Worm (Caenorhabditis elegans) whole organism, midembryonic: ENCODE measurements around the gene penr-1.

Experiments used
- T22C8.4 ChIP-seq: fragments of 200-800 bp; sonication (Bioruptor generic); IDR thresholded peaks from 2 replicates; pipeline ENCODE4 v1.3.6; 2022; ENCODE audit warnings: missing genetic modification characterization, missing compliant biosample characterization
- cog-1 ChIP-seq: sonication (generic microtip); optimal IDR thresholded peaks from 2 replicates; lab custom pipeline; 2016; ENCODE audit warnings: missing genetic modification characterization, missing compliant biosample characterization
- flt-1 ChIP-seq: fragments of 200-800 bp; sonication (Bioruptor generic); IDR thresholded peaks from 2 replicates; pipeline ENCODE4 v1.3.6; 2022; ENCODE audit warnings: missing genetic modification characterization, missing compliant biosample characterization
- klf-2 ChIP-seq: fragments of 200-800 bp; sonication (Bioruptor generic); conservative IDR thresholded peaks from 2 replicates; pipeline ENCODE4 v1.3.6; 2022; ENCODE audit warnings: missing genetic modification reagents, missing genetic modification characterization, missing compliant biosample characterization
- med-1 ChIP-seq: sonication (generic microtip); optimal IDR thresholded peaks from 2 replicates; lab custom pipeline; 2017; ENCODE audit warnings: missing genetic modification characterization, mild to moderate bottlenecking, missing compliant biosample characterization, antibody characterized with exemption, missing genetic modification reagents; ENCODE audit not compliant: insufficient read depth
- ref-1 ChIP-seq: fragments of 200-800 bp; sonication (Bioruptor generic); conservative IDR thresholded peaks from 2 replicates; pipeline ENCODE4 v1.3.6; 2022; ENCODE audit warnings: missing genetic modification reagents, missing genetic modification characterization, missing compliant biosample characterization
- tab-1 ChIP-seq: fragments of 200-800 bp; sonication (Bioruptor generic); IDR thresholded peaks from 2 replicates; pipeline ENCODE4 v1.3.6; 2022; ENCODE audit warnings: missing genetic modification characterization, missing compliant biosample characterization
- ztf-23 ChIP-seq: fragments of 200-800 bp; sonication (Bioruptor generic); IDR thresholded peaks from 2 replicates; pipeline ENCODE4 v1.3.6; 2022; ENCODE audit warnings: missing genetic modification reagents, missing genetic modification characterization, missing compliant biosample characterization
- ztf-29 ChIP-seq: fragments of 200-800 bp; sonication (Bioruptor generic); IDR thresholded peaks from 2 replicates; pipeline ENCODE4 v1.3.6; 2022; ENCODE audit warnings: missing genetic modification reagents, missing genetic modification characterization, missing compliant biosample characterization

Gene penr-1

DNA sequence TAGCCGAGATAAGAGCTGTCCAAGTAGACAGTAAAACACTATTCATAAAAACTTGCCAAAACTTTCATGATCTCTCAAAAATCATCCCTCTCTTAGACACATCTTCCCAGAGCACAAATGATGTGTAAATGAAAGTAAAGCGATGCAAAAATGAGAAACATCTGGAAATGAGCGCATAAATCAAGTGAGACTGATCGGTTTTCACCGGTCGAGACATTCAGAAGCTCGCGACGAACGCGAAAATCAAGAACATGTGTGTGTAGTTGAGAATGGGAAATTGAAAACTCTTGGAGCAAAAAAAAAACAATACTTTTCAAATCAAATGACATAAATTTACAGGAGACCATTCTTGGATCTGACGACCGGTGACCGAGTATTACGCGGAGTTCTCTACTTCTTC, 35.1 kb downstream of the penr-1 start:
- TF ChIP-seq T22C8.4 (GFP tag; lab: Robert Waterston, UW), result no peak
- TF ChIP-seq klf-2 (GFP tag; lab: Robert Waterston, UW), result no peak
- no peak for TF ChIP-seq ztf-29
- no peak for TF ChIP-seq tab-1 (GFP tag; lab: Robert Waterston, UW)
- no peak for TF ChIP-seq med-1 (GFP tag; lab: Kevin White, UChicago)
- TF ChIP-seq cog-1 (tag; lab: Kevin White, UChicago), result no peak

DNA sequence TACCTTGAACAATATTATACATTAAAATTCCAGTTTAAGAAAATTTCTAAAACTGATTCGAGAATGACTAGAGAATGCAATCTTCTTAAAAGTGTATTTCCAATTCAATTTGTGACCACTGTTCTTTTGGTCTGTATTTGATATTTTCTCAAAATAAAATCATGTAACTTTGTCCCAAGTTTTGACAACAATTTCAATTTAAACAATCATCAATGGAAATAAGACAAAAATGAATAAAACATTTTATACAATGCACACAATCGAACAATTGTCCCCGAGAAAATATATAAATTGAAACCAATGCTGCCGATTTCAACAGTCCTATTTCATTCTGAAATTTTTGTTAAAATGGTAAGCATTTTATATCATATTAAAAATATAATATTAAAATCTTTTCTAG, 42.4 kb downstream of the penr-1 start, which contains the start of gene C10G8.4:
Gene C10G8.4 (plus strand): TSS at position 301 of the 400 bp plus-strand sequence.
- TF ChIP-seq flt-1 (GFP tag; lab: Robert Waterston, UW) (no peak), cog-1 (tag; lab: Kevin White, UChicago) (no peak), tab-1 (GFP tag; lab: Robert Waterston, UW) (no peak), klf-2 (GFP tag; lab: Robert Waterston, UW) (no peak), med-1 (GFP tag; lab: Kevin White, UChicago) (no peak), T22C8.4 (GFP tag; lab: Robert Waterston, UW) (no peak), ztf-29 (no peak), ztf-23 (no peak), ref-1 (GFP tag; lab: Robert Waterston, UW) (no peak)

DNA sequence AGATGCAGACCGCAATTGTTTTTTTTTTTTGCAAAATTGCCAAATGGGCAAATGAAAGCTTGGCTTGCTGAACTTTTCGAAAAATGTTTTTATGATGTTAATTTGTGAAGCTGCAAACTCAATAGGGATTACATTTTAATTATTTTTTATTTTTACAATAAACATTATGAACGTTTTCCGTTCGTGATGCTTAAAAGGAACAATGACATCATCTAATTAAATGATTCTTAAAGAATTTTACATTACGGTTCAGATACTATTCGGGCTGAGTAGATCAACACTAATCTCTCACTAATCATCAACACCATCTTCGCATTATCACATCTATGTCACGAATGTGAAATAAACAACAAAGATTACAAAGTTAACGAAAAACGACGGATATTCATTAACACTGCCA, 43.2 kb downstream of the penr-1 start, which contains the start of gene C10G8.3:
Gene C10G8.3 (plus strand): TSS at position 301 of the 400 bp plus-strand sequence.
- TF ChIP-seq ztf-23, result no peak
- no peak for TF ChIP-seq flt-1 (GFP tag; lab: Robert Waterston, UW)

DNA sequence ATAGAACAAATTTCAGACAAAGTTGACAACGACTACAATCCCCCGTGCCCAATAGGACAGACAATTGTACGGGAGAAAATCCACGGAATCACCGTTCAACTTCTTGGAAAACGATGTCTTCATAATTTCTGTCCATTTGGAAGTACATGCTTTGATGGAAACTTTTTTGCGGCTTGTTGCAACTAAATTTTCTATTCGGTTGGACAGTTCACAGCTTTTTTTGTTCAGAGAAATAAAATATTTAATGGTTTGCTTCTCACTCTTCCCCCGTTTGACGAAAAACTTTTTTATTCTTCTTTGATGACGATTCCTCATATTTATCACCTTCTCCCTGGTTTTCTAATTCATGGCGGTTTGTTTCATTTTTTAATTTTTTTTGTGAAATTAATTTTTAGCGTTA, 44.8 kb downstream of the penr-1 start, which contains the start of gene C10G8.2:
Gene C10G8.2 (plus strand): TSS at position 301 of the 400 bp plus-strand sequence.
- no peak for TF ChIP-seq klf-2 (GFP tag; lab: Robert Waterston, UW)
- no peak for TF ChIP-seq ref-1 (GFP tag; lab: Robert Waterston, UW)
- TF ChIP-seq ztf-29, result no peak
- TF ChIP-seq cog-1 (tag; lab: Kevin White, UChicago), result no peak

DNA sequence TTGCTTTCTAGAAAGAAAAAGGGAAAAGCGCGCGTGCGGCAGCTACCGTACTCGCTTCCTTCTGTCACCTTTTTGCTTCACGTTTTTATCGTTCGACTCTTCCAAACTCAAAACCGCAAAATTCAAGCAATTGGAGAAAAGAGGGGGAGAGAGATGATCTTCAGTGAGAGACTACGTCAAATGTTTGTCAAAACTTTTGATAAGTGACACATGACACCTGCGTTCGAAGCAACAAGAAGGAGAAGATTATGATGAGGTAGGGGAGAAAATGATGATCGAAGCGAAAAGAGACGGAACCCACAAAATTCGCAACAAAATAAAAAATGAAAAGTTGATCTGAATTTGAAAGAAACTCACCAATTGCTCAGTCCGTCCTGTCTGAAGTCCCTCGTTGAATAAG, 49.1 kb downstream of the penr-1 start:
- TF ChIP-seq klf-2 (GFP tag; lab: Robert Waterston, UW) (no peak), T22C8.4 (GFP tag; lab: Robert Waterston, UW) (no peak), ztf-23 (no peak), tab-1 (GFP tag; lab: Robert Waterston, UW) (no peak), cog-1 (tag; lab: Kevin White, UChicago) (no peak), flt-1 (GFP tag; lab: Robert Waterston, UW) (no peak), ztf-29 (no peak), med-1 (GFP tag; lab: Kevin White, UChicago) (no peak), ref-1 (GFP tag; lab: Robert Waterston, UW) (no peak)

DNA sequence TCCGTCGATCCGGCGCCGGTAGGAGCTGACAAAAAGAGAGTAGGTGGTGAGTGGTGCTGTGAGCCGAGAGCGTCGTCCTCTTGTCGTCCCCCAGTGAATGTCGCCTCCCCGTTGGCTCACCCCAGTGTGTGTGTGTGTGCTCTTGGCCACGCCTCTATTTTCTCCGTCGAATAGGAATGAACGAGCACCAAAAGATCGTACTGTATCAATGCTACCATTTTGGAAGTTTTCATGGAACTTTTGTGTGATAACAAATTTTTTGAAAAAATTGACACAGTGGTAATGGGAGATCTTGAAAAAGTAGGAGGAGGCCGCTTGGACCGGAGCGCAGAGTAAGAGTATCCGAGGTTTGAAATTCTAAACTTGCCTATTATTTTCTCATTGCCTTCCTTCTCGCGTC, 50.2 kb downstream of the penr-1 start, which contains the start of gene ceh-34:
Gene ceh-34 (minus strand): TSS at position 101 of the 400 bp plus-strand sequence.
- no peak for TF ChIP-seq klf-2 (GFP tag; lab: Robert Waterston, UW)
- TF ChIP-seq ref-1 (GFP tag; lab: Robert Waterston, UW), result no peak
- TF ChIP-seq cog-1 (tag; lab: Kevin White, UChicago), result no peak
- TF ChIP-seq tab-1 (GFP tag; lab: Robert Waterston, UW), result no peak
- TF ChIP-seq med-1 (GFP tag; lab: Kevin White, UChicago), result no peak
- TF ChIP-seq ztf-29, result no peak
- no peak for TF ChIP-seq flt-1 (GFP tag; lab: Robert Waterston, UW)
- no peak for TF ChIP-seq T22C8.4 (GFP tag; lab: Robert Waterston, UW)
- TF ChIP-seq ztf-23, result no peak
